Worm (Caenorhabditis elegans) whole organism, early embryonic: ENCODE data around the gene nhr-59.

ENCODE experiments used
- B0310.2 ChIP-seq: sonication (generic microtip); optimal IDR thresholded peaks from 2 replicates; lab custom pipeline; 2016; ENCODE audit warnings: mild to moderate bottlenecking, missing genetic modification characterization, missing compliant biosample characterization
- F13C5.2 ChIP-seq: sonication (generic microtip); optimal IDR thresholded peaks from 2 replicates; lab custom pipeline; 2017; ENCODE audit warnings: mild to moderate bottlenecking, missing genetic modification characterization, inconsistent platforms, missing compliant biosample characterization
- aly-1 ChIP-seq: sonication (generic microtip); optimal IDR thresholded peaks from 2 replicates; lab custom pipeline; 2016; ENCODE audit warnings: missing genetic modification characterization, missing compliant biosample characterization
- ama-1 ChIP-seq: fragments of 150-350 bp; optimal IDR thresholded peaks from 2 replicates; lab custom pipeline; 2014
- ceh-36 ChIP-seq: sonication (generic microtip); optimal IDR thresholded peaks from 2 replicates; lab custom pipeline; 2016; ENCODE audit warnings: missing genetic modification characterization, inconsistent platforms, missing compliant biosample characterization
- ets-7 ChIP-seq: sonication (generic microtip); optimal IDR thresholded peaks from 2 replicates; lab custom pipeline; 2016; ENCODE audit warnings: missing genotype, missing genetic modification characterization, missing compliant biosample characterization
- flt-1 ChIP-seq: fragments of 200-800 bp; sonication (Bioruptor generic); IDR thresholded peaks from 2 replicates; pipeline ENCODE4 v1.3.6; 2022; ENCODE audit warnings: missing genetic modification characterization, missing compliant biosample characterization
- hmbx-1 ChIP-seq: sonication (generic microtip); optimal IDR thresholded peaks from 2 replicates; lab custom pipeline; 2016; ENCODE audit warnings: mild to moderate bottlenecking, missing genetic modification characterization, missing compliant biosample characterization
- hmg-4 ChIP-seq: fragments of 200-800 bp; sonication (Bioruptor generic); optimal IDR thresholded peaks from 2 replicates; lab custom pipeline; 2018; ENCODE audit warnings: mild to moderate bottlenecking, missing genetic modification characterization, missing compliant biosample characterization
- hnd-1 ChIP-seq: sonication (generic microtip); optimal IDR thresholded peaks from 2 replicates; lab custom pipeline; 2016; ENCODE audit warnings: missing genetic modification characterization, missing compliant biosample characterization
- scrt-1 ChIP-seq: fragments of 200-800 bp; sonication (Bioruptor generic); IDR thresholded peaks from 2 replicates; pipeline ENCODE4 v1.3.6; 2022; ENCODE audit warnings: missing genetic modification characterization, missing compliant biosample characterization
- sea-1 ChIP-seq: fragments of 200-800 bp; sonication (Bioruptor generic); conservative IDR thresholded peaks from 2 replicates; pipeline ENCODE4 v1.3.6; 2022; ENCODE audit warnings: missing genetic modification characterization, missing compliant biosample characterization
- tbx-37 ChIP-seq: fragments of 200-800 bp; sonication (Bioruptor generic); conservative IDR thresholded peaks from 2 replicates; pipeline ENCODE4 v1.3.6; 2022; ENCODE audit warnings: missing genetic modification reagents, missing genetic modification characterization, missing compliant biosample characterization
- tra-4 ChIP-seq: sonication (generic microtip); optimal IDR thresholded peaks from 2 replicates; lab custom pipeline; 2017; ENCODE audit warnings: missing genetic modification characterization, missing compliant biosample characterization

DNA sequence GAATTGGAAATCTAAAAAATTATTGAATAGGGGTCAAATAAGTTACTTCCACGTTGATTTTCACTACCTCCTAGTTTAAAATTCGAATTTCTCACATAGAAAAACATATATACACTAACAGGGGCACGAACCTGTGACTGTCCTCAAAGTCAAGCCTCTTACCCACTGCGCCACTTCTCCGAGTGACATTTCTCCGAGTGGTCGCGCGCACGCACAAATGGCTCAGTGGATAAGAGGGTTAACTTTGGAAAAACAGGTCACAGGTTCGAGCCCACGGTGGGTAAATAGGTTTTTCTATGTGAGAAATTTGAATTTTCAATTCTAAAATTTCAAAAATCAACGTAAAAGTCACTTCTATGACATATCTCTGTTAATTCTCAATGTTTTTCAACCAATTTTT is 805 bp downstream of the nhr-59 start:
- TF ChIP-seq B0310.2 (tag; lab: Kevin White, UChicago): no peak
- TF ChIP-seq flt-1 (GFP tag; lab: Robert Waterston, UW): no peak
- TF ChIP-seq aly-1 (tag; lab: Kevin White, UChicago): no peak
- no peak for TF ChIP-seq ama-1 (lab: Kevin White, UChicago)
- no peak for TF ChIP-seq F13C5.2 (tag; lab: Kevin White, UChicago)
- no peak for TF ChIP-seq hnd-1
- no peak for TF ChIP-seq tbx-37
- no peak for TF ChIP-seq tra-4 (tag; lab: Kevin White, UChicago)
- TF ChIP-seq ets-7 (tag; lab: Kevin White, UChicago): no peak
- TF ChIP-seq sea-1 (GFP tag; lab: Robert Waterston, UW): no peak
- no peak for TF ChIP-seq hmbx-1 (tag; lab: Kevin White, UChicago)
- TF ChIP-seq scrt-1 (GFP tag; lab: Robert Waterston, UW): no peak
- TF ChIP-seq ceh-36: no peak
- no peak for TF ChIP-seq hmg-4 (GFP tag; lab: Kevin White, UChicago)
